Fruit fly (Drosophila melanogaster) whole organism, embryonic: ENCODE results near the gene simj.

Experiments used
- B-H2 ChIP-seq: fragments of 200-800 bp; sonication (Bioruptor generic); optimal IDR thresholded peaks from 2 replicates; lab custom pipeline; 2018; ENCODE audit warnings: missing biosample characterization, mild to moderate bottlenecking, missing genetic modification characterization
- BEAF-32 ChIP-seq: fragments of 200-800 bp; sonication (Bioruptor generic); optimal IDR thresholded peaks from 3 replicates; lab custom pipeline; 2017; ENCODE audit warnings: missing biosample characterization, missing genetic modification characterization, mild to moderate bottlenecking, moderate library complexity, missing genetic modification reagents
- CG10267 ChIP-seq: fragments of 200-800 bp; sonication (Bioruptor generic); optimal IDR thresholded peaks from 2 replicates; lab custom pipeline; 2018; ENCODE audit warnings: missing biosample characterization, mild to moderate bottlenecking, missing genetic modification characterization, moderate library complexity
- CG11695 ChIP-seq: fragments of 200-800 bp; sonication (Bioruptor generic); IDR thresholded peaks from 3 replicates; pipeline ENCODE4 v1.3.6; 2022; ENCODE audit warnings: missing biosample characterization, missing genetic modification characterization
- CG12236 ChIP-seq: fragments of 200-800 bp; sonication (Bioruptor generic); optimal IDR thresholded peaks from 2 replicates; lab custom pipeline; 2016; ENCODE audit warnings: missing biosample characterization, missing genetic modification characterization
- CG12744 ChIP-seq: fragments of 200-800 bp; sonication (Bioruptor generic); optimal IDR thresholded peaks from 2 replicates; lab custom pipeline; 2016; ENCODE audit warnings: missing biosample characterization, missing genetic modification characterization
- CG14860 ChIP-seq: fragments of 200-800 bp; sonication (Bioruptor generic); IDR thresholded peaks from 3 replicates; pipeline ENCODE4 v1.3.6; 2022; ENCODE audit warnings: missing biosample characterization, missing genetic modification characterization; ENCODE audit not compliant: partially characterized antibody
- CG15269 ChIP-seq: fragments of 200-800 bp; sonication (Bioruptor generic); optimal IDR thresholded peaks from 2 replicates; lab custom pipeline; 2018; ENCODE audit warnings: missing biosample characterization, mild to moderate bottlenecking, missing genetic modification characterization, moderate library complexity
- CG1602 ChIP-seq: fragments of 200-800 bp; sonication (Bioruptor generic); optimal IDR thresholded peaks from 3 replicates; lab custom pipeline; 2016; ENCODE audit warnings: missing biosample characterization, missing genetic modification characterization
- CG1792 ChIP-seq: fragments of 200-800 bp; sonication (Bioruptor generic); optimal IDR thresholded peaks from 2 replicates; lab custom pipeline; 2016; ENCODE audit warnings: missing biosample characterization, missing genetic modification characterization
- CG3163 ChIP-seq: fragments of 200-800 bp; sonication (Bioruptor generic); optimal IDR thresholded peaks from 3 replicates; lab custom pipeline; 2016; ENCODE audit warnings: missing biosample characterization, missing genetic modification characterization
- CG33557 ChIP-seq: fragments of 200-800 bp; sonication (Bioruptor generic); optimal IDR thresholded peaks from 2 replicates; lab custom pipeline; 2019; ENCODE audit warnings: missing biosample characterization, mild to moderate bottlenecking, missing genetic modification characterization, moderate library complexity
- CG4707 ChIP-seq: fragments of 200-800 bp; sonication (Bioruptor generic); optimal IDR thresholded peaks from 2 replicates; lab custom pipeline; 2018; ENCODE audit warnings: missing biosample characterization, mild to moderate bottlenecking, missing genetic modification characterization, moderate library complexity
- CG5245 ChIP-seq: fragments of 200-800 bp; sonication (Bioruptor generic); optimal IDR thresholded peaks from 3 replicates; lab custom pipeline; 2016; ENCODE audit warnings: missing biosample characterization, missing genetic modification characterization
- CG6175 ChIP-seq: fragments of 200-800 bp; sonication (Bioruptor generic); IDR thresholded peaks from 3 replicates; pipeline ENCODE4 v1.3.6; 2022; ENCODE audit warnings: missing biosample characterization, missing genetic modification characterization
- CG6765 ChIP-seq: fragments of 200-800 bp; sonication (Bioruptor generic); optimal IDR thresholded peaks from 3 replicates; lab custom pipeline; 2017; ENCODE audit warnings: missing biosample characterization, mild to moderate bottlenecking, missing genetic modification characterization
- CG8765 ChIP-seq: fragments of 200-800 bp; sonication (Bioruptor generic); IDR thresholded peaks from 2 replicates; pipeline ENCODE4 v1.3.6; 2022; ENCODE audit warnings: missing biosample characterization, missing genetic modification characterization
- CHES-1-like ChIP-seq: fragments of 200-800 bp; sonication (Bioruptor generic); optimal IDR thresholded peaks from 2 replicates; lab custom pipeline; 2016; ENCODE audit warnings: missing biosample characterization, missing genetic modification characterization
- Chrac-16 ChIP-seq: fragments of 200-800 bp; sonication (Bioruptor generic); optimal IDR thresholded peaks from 3 replicates; lab custom pipeline; 2016; ENCODE audit warnings: missing biosample characterization, missing genetic modification characterization
- D19A ChIP-seq: fragments of 200-800 bp; optimal IDR thresholded peaks from 3 replicates; lab custom pipeline; 2019; ENCODE audit warnings: missing biosample characterization, mild to moderate bottlenecking, missing genetic modification characterization, moderate library complexity
- Dip2 ChIP-seq: fragments of 200-800 bp; sonication (Bioruptor generic); IDR thresholded peaks from 2 replicates; pipeline ENCODE4 v1.3.6; 2022; ENCODE audit warnings: missing biosample characterization, missing genetic modification characterization
- Ets65A ChIP-seq: fragments of 200-800 bp; sonication (Bioruptor generic); peaks from one replicate; lab custom pipeline; 2016; ENCODE audit warnings: missing biosample characterization, missing genetic modification characterization
- H15 ChIP-seq: fragments of 200-800 bp; sonication (Bioruptor generic); IDR thresholded peaks from 3 replicates; pipeline ENCODE4 v1.3.6; 2022; ENCODE audit warnings: missing biosample characterization, missing genetic modification characterization
- HmgD ChIP-seq: fragments of 200-800 bp; sonication (Bioruptor generic); optimal IDR thresholded peaks from 3 replicates; lab custom pipeline; 2016; ENCODE audit warnings: missing biosample characterization, missing genetic modification characterization
- Hr3 ChIP-seq: fragments of 200-800 bp; sonication (Bioruptor generic); optimal IDR thresholded peaks from 3 replicates; lab custom pipeline; 2016; ENCODE audit warnings: missing biosample characterization, missing genetic modification characterization
- Lim3 ChIP-seq: fragments of 200-800 bp; sonication (Bioruptor generic); IDR thresholded peaks from 2 replicates; pipeline ENCODE4 v1.3.6; 2022; ENCODE audit warnings: missing biosample characterization, missing genetic modification characterization
- MESR4 ChIP-seq: fragments of 200-800 bp; sonication (Bioruptor generic); optimal IDR thresholded peaks from 2 replicates; lab custom pipeline; 2018; ENCODE audit warnings: missing biosample characterization, mild to moderate bottlenecking, missing genetic modification characterization, moderate library complexity
- Mrtf ChIP-seq: fragments of 200-800 bp; sonication (Bioruptor generic); IDR thresholded peaks from 3 replicates; pipeline ENCODE4 v1.3.6; 2022; ENCODE audit warnings: missing biosample characterization, missing genetic modification characterization
- Scr ChIP-seq: fragments of 200-800 bp; sonication (Bioruptor generic); IDR thresholded peaks from 2 replicates; pipeline ENCODE4 v1.3.6; 2022; ENCODE audit warnings: missing biosample characterization, missing genetic modification characterization; ENCODE audit not compliant: partially characterized antibody
- Sox100B ChIP-seq: fragments of 200-800 bp; sonication (Bioruptor generic); optimal IDR thresholded peaks from 3 replicates; lab custom pipeline; 2018; ENCODE audit warnings: missing biosample characterization, mild to moderate bottlenecking, missing genetic modification characterization
- Sry-β ChIP-seq: fragments of 200-800 bp; sonication (Bioruptor generic); optimal IDR thresholded peaks from 2 replicates; lab custom pipeline; 2018; ENCODE audit warnings: missing biosample characterization, mild to moderate bottlenecking, missing genetic modification characterization, moderate library complexity
- Ssrp ChIP-seq: fragments of 200-800 bp; sonication (Bioruptor generic); optimal IDR thresholded peaks from 2 replicates; lab custom pipeline; 2018; ENCODE audit warnings: missing biosample characterization, mild to moderate bottlenecking, missing genetic modification characterization, moderate library complexity
- cato ChIP-seq: fragments of 200-800 bp; sonication (Bioruptor generic); optimal IDR thresholded peaks from 2 replicates; lab custom pipeline; 2016; ENCODE audit warnings: missing biosample characterization, missing genetic modification characterization, borderline replicate concordance
- cg ChIP-seq: fragments of 200-800 bp; sonication (Bioruptor generic); optimal IDR thresholded peaks from 3 replicates; lab custom pipeline; 2019; ENCODE audit warnings: missing biosample characterization, mild to moderate bottlenecking, missing genetic modification characterization, moderate library complexity
- chn ChIP-seq: fragments of 200-800 bp; sonication (Bioruptor generic); optimal IDR thresholded peaks from 2 replicates; lab custom pipeline; 2016; ENCODE audit warnings: missing biosample characterization, missing genetic modification characterization
- fu2 ChIP-seq: fragments of 200-800 bp; sonication (Bioruptor generic); optimal IDR thresholded peaks from 2 replicates; lab custom pipeline; 2016; ENCODE audit warnings: missing biosample characterization, missing genetic modification characterization
- gcm ChIP-seq: fragments of 200-800 bp; sonication (Bioruptor generic); optimal IDR thresholded peaks from 2 replicates; lab custom pipeline; 2019; ENCODE audit warnings: missing biosample characterization, mild to moderate bottlenecking, missing genetic modification characterization, moderate library complexity
- gem ChIP-seq: fragments of 200-800 bp; sonication (Bioruptor generic); optimal IDR thresholded peaks from 2 replicates; lab custom pipeline; 2019; ENCODE audit warnings: missing biosample characterization, mild to moderate bottlenecking, missing genetic modification characterization, moderate library complexity
- klu ChIP-seq: fragments of 200-800 bp; sonication (Bioruptor generic); IDR thresholded peaks from 2 replicates; pipeline ENCODE4 v1.3.6; 2022; ENCODE audit warnings: missing biosample characterization, missing genetic modification characterization
- odd ChIP-seq: fragments of 200-800 bp; sonication (Bioruptor generic); optimal IDR thresholded peaks from 2 replicates; lab custom pipeline; 2017; ENCODE audit warnings: missing biosample characterization, mild to moderate bottlenecking, missing genetic modification characterization
- pb ChIP-seq: fragments of 200-800 bp; sonication (Bioruptor generic); optimal IDR thresholded peaks from 3 replicates; lab custom pipeline; 2016; ENCODE audit warnings: missing biosample characterization, missing genetic modification characterization
- run ChIP-seq: fragments of 200-800 bp; sonication (Bioruptor generic); optimal IDR thresholded peaks from 3 replicates; lab custom pipeline; 2018; ENCODE audit warnings: missing biosample characterization, mild to moderate bottlenecking, missing genetic modification characterization
- sd ChIP-seq: fragments of 200-800 bp; sonication (Bioruptor generic); optimal IDR thresholded peaks from 3 replicates; lab custom pipeline; 2018; ENCODE audit warnings: missing biosample characterization, mild to moderate bottlenecking, missing genetic modification characterization, moderate library complexity
- sima ChIP-seq: fragments of 200-800 bp; sonication (Bioruptor generic); optimal IDR thresholded peaks from 2 replicates; lab custom pipeline; 2016; ENCODE audit warnings: missing biosample characterization, missing genetic modification characterization
- sug ChIP-seq: fragments of 200-800 bp; optimal IDR thresholded peaks from 2 replicates; lab custom pipeline; 2019; ENCODE audit warnings: missing biosample characterization, mild to moderate bottlenecking, missing genetic modification characterization, moderate library complexity
- ttk ChIP-seq: fragments of 200-800 bp; sonication (Bioruptor generic); IDR thresholded peaks from 2 replicates; pipeline ENCODE4 v2.1.2; 2022; ENCODE audit warnings: missing biosample characterization, missing genetic modification characterization
- unc-4 ChIP-seq: fragments of 200-800 bp; sonication (Bioruptor generic); IDR thresholded peaks from 2 replicates; pipeline ENCODE4 v1.3.6; 2022; ENCODE audit warnings: missing biosample characterization, missing genetic modification characterization; ENCODE audit not compliant: partially characterized antibody
- vnd ChIP-seq: fragments of 200-800 bp; sonication (Bioruptor generic); IDR thresholded peaks from 3 replicates; pipeline ENCODE4 v1.3.6; 2022; ENCODE audit warnings: missing biosample characterization, missing genetic modification characterization; ENCODE audit not compliant: partially characterized antibody
- zen2 ChIP-seq: fragments of 200-800 bp; sonication (Bioruptor generic); IDR thresholded peaks from 3 replicates; pipeline ENCODE4 v1.3.6; 2022; ENCODE audit warnings: missing biosample characterization, missing genetic modification characterization; ENCODE audit not compliant: partially characterized antibody

simj gene

DNA sequence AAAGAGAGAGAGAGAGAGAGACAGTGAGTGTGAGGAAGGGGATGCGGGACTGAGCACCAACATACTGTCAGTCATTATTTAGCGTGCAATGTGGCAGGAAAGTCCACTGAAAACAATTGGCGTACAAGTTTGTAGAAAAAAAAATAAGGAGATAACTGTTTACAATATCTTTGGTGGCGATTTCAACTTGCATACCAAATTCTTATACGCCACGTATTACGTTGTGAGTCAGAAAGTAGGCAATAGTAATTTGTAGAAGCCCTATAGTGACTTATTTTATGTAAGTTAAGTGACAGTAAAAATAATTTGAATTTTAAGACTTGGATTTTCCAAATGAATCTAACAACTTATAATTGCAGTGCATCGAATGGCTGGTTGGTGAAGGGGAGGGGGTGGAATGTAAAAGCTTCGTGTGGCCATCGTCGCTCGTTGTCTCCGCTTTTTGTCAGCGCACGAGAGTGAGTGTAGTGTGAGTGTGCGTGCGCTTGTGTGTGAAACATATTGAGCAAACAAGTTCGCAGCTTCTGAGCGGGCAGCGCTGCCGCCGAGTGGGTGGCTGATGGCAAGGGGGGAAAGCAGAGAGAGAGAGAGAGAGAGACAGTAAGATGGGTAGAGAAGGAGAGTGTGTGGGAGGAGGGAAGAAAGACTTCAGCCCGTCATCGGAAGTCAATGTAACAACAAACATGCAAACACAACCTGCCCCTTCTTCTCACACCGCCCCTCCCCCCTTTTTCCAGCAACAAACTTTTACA lies 75.3 kb downstream of the simj start (continued):
- TF ChIP-seq Sox100B (GFP tag; lab: Kevin White, UChicago) (peak; percentile 97), unc-4 (GFP tag; lab: Robert Waterston, UW) (0 out of 2 replicates have a peak, but pooled peaks have one; percentile 11), D19A (tag; lab: Kevin White, UChicago) (peak; percentile 94), Sry-β (peak; percentile 70), CG6175 (GFP tag; lab: Robert Waterston, UW) (peak; percentile 76), CG4707 (GFP tag; lab: Kevin White, UChicago) (peak; percentile 24), Lim3 (GFP tag; lab: Robert Waterston, UW) (peak; percentile 82), vnd (GFP tag; lab: Robert Waterston, UW) (no peak), CG10267 (tag; lab: Kevin White, UChicago) (peak; percentile 87), CG33557 (GFP tag; lab: Kevin White, UChicago) (peak; percentile 38), CG12236 (GFP tag; lab: Kevin White, UChicago) (peak; percentile 88), CHES-1-like (peak; percentile 90), Ets65A (GFP tag; lab: Kevin White, UChicago) (peak; percentile 99), Hr3 (GFP tag; lab: Kevin White, UChicago) (peak; percentile 93), fu2 (GFP tag; lab: Kevin White, UChicago) (peak; percentile 81), gem (tag; lab: Kevin White, UChicago) (peak; percentile 93), CG15269 (tag; lab: Kevin White, UChicago) (peak; percentile 91), cato (GFP tag; lab: Kevin White, UChicago) (peak; percentile 78), Mrtf (GFP tag; lab: Robert Waterston, UW) (peak; percentile 88), CG11695 (GFP tag; lab: Robert Waterston, UW) (peak; percentile 97), B-H2 (peak; percentile 69), zen2 (no peak; the same call in 2 of the 3 replicates), Ssrp (tag; lab: Kevin White, UChicago) (peak; percentile 88), CG12744 (peak; percentile 81), H15 (peak; percentile 95), CG14860 (GFP tag; lab: Robert Waterston, UW) (no peak), klu (GFP tag; lab: Robert Waterston, UW) (peak; percentile 78), sd (tag; lab: Kevin White, UChicago) (peak; percentile 91), Chrac-16 (peak; percentile 84), ttk (peak; percentile 85), CG3163 (GFP tag; lab: Kevin White, UChicago) (peak; percentile 80), chn (GFP tag; lab: Kevin White, UChicago) (peak; percentile 86), CG5245 (GFP tag; lab: Kevin White, UChicago) (peak; percentile 89), odd (GFP tag; lab: Kevin White, UChicago) (peak; percentile 88), cg (GFP tag; lab: Kevin White, UChicago) (peak; percentile 89), CG6765 (GFP tag; lab: Kevin White, UChicago) (peak; percentile 82), HmgD (peak; percentile 55), Scr (GFP tag; lab: Robert Waterston, UW) (peak; percentile 27; the same call in 1 of the 2 replicates), sima (GFP tag; lab: Kevin White, UChicago) (peak; percentile 87), BEAF-32 (GFP tag; lab: Kevin White, UChicago) (no peak), CG1602 (GFP tag; lab: Kevin White, UChicago) (peak; percentile 89), CG1792 (GFP tag; lab: Kevin White, UChicago) (peak; percentile 96), pb (peak; percentile 90), sug (tag; lab: Kevin White, UChicago) (peak; percentile 9), gcm (GFP tag; lab: Kevin White, UChicago) (peak; percentile 81), MESR4 (GFP tag; lab: Kevin White, UChicago) (no peak), CG8765 (peak; percentile 55), run (tag; lab: Kevin White, UChicago) (peak; percentile 74), Dip2 (peak; percentile 32; the same call in 1 of the 2 replicates)
